Fruit fly (Drosophila melanogaster) whole organism, embryonic: ENCODE results near the gene Cdc37.

Source experiments
- Asciz ChIP-seq: fragments of 200-800 bp; sonication (Bioruptor generic); optimal IDR thresholded peaks from 2 replicates; lab custom pipeline; 2017; ENCODE audit warnings: missing biosample characterization, mild to moderate bottlenecking, missing genetic modification characterization, missing genetic modification reagents
- Awh ChIP-seq: fragments of 200-800 bp; sonication (Bioruptor generic); IDR thresholded peaks from 2 replicates; pipeline ENCODE4, ENCODE4 v1.3.6; 2022; ENCODE audit warnings: missing biosample characterization, missing genetic modification characterization
- CG10321 ChIP-seq: fragments of 200-800 bp; sonication (Bioruptor generic); IDR thresholded peaks from 2 replicates; pipeline ENCODE4 v1.3.6; 2022; ENCODE audit warnings: missing biosample characterization, missing genetic modification characterization
- CG11456 ChIP-seq: fragments of 200-800 bp; sonication (Bioruptor generic); IDR thresholded peaks from 3 replicates; pipeline ENCODE4 v1.3.6; 2022; ENCODE audit warnings: missing biosample characterization, missing genetic modification characterization
- CG11696 ChIP-seq: fragments of 200-800 bp; sonication (Bioruptor generic); IDR thresholded peaks from 2 replicates; pipeline ENCODE4 v1.3.6; 2022; ENCODE audit warnings: missing biosample characterization, missing genetic modification characterization
- CG12071 ChIP-seq: fragments of 200-800 bp; sonication (Bioruptor generic); optimal IDR thresholded peaks from 3 replicates; lab custom pipeline; 2018; ENCODE audit warnings: missing biosample characterization, mild to moderate bottlenecking, missing genetic modification characterization
- CG12299 ChIP-seq: fragments of 200-800 bp; sonication (Bioruptor generic); optimal IDR thresholded peaks from 2 replicates; lab custom pipeline; 2018; ENCODE audit warnings: missing biosample characterization, mild to moderate bottlenecking, missing genetic modification characterization
- CG1233 ChIP-seq: fragments of 200-800 bp; sonication (Bioruptor generic); optimal IDR thresholded peaks from 4 replicates; lab custom pipeline; 2018; ENCODE audit warnings: missing biosample characterization, mild to moderate bottlenecking, missing genetic modification characterization
- CG12659 ChIP-seq: fragments of 200-800 bp; sonication (Bioruptor generic); optimal IDR thresholded peaks from 3 replicates; lab custom pipeline; 2017; ENCODE audit warnings: mild to moderate bottlenecking, missing biosample characterization, missing genetic modification reagents, missing genetic modification characterization
- CG13296 ChIP-seq: fragments of 200-800 bp; sonication (Bioruptor generic); optimal IDR thresholded peaks from 3 replicates; lab custom pipeline; 2018; ENCODE audit warnings: missing biosample characterization, mild to moderate bottlenecking, missing genetic modification characterization
- CG14441 ChIP-seq: fragments of 200-800 bp; sonication (Bioruptor generic); IDR thresholded peaks from 2 replicates; pipeline ENCODE4 v1.3.6; 2022; ENCODE audit warnings: missing biosample characterization, missing genetic modification characterization
- CG15011 ChIP-seq: fragments of 200-800 bp; sonication (Bioruptor generic); optimal IDR thresholded peaks from 3 replicates; lab custom pipeline; 2018; ENCODE audit warnings: missing biosample characterization, mild to moderate bottlenecking, missing genetic modification characterization
- CG17912 ChIP-seq: fragments of 200-800 bp; sonication (Bioruptor generic); optimal IDR thresholded peaks from 2 replicates; lab custom pipeline; 2018; ENCODE audit warnings: missing biosample characterization, mild to moderate bottlenecking, missing genetic modification characterization
- CG18262 ChIP-seq: fragments of 200-800 bp; optimal IDR thresholded peaks from 3 replicates; lab custom pipeline; 2019; ENCODE audit warnings: missing biosample characterization, mild to moderate bottlenecking, missing genetic modification characterization, moderate library complexity
- CG31441 ChIP-seq: fragments of 200-800 bp; sonication (Bioruptor generic); IDR thresholded peaks from 2 replicates; pipeline ENCODE4 v1.3.6; 2022; ENCODE audit warnings: missing biosample characterization, missing genetic modification characterization
- CG3407 ChIP-seq: fragments of 200-800 bp; sonication (Bioruptor generic); optimal IDR thresholded peaks from 2 replicates; lab custom pipeline; 2018; ENCODE audit warnings: missing biosample characterization, mild to moderate bottlenecking, missing genetic modification characterization
- CG34376 ChIP-seq: fragments of 200-800 bp; sonication (Bioruptor generic); optimal IDR thresholded peaks from 2 replicates; lab custom pipeline; 2018; ENCODE audit warnings: missing biosample characterization, mild to moderate bottlenecking, missing genetic modification characterization
- CG7928 ChIP-seq: fragments of 200-800 bp; sonication (Bioruptor generic); optimal IDR thresholded peaks from 2 replicates; lab custom pipeline; 2017; ENCODE audit warnings: missing biosample characterization, mild to moderate bottlenecking, missing genetic modification characterization
- CG8765 ChIP-seq: fragments of 200-800 bp; sonication (Bioruptor generic); IDR thresholded peaks from 2 replicates; pipeline ENCODE4 v1.3.6; 2022; ENCODE audit warnings: missing biosample characterization, missing genetic modification characterization
- CG9817 ChIP-seq: fragments of 200-800 bp; sonication (Bioruptor generic); optimal IDR thresholded peaks from 2 replicates; lab custom pipeline; 2018; ENCODE audit warnings: missing biosample characterization, mild to moderate bottlenecking, missing genetic modification characterization, moderate library complexity
- Dip3 ChIP-seq: fragments of 200-800 bp; sonication (Bioruptor generic); optimal IDR thresholded peaks from 3 replicates; lab custom pipeline; 2016; ENCODE audit warnings: missing biosample characterization, missing genetic modification characterization
- ERR ChIP-seq: fragments of 200-800 bp; sonication (Bioruptor generic); optimal IDR thresholded peaks from 2 replicates; lab custom pipeline; 2016; ENCODE audit warnings: missing biosample characterization, missing genetic modification characterization
- HLHmδ ChIP-seq: fragments of 200-800 bp; sonication (Bioruptor generic); optimal IDR thresholded peaks from 2 replicates; lab custom pipeline; 2018; ENCODE audit warnings: missing biosample characterization, mild to moderate bottlenecking, missing genetic modification characterization, moderate library complexity
- HmgD ChIP-seq: fragments of 200-800 bp; sonication (Bioruptor generic); optimal IDR thresholded peaks from 3 replicates; lab custom pipeline; 2016; ENCODE audit warnings: missing biosample characterization, missing genetic modification characterization
- NC2α ChIP-seq: fragments of 200-800 bp; sonication (Bioruptor generic); optimal IDR thresholded peaks from 2 replicates; lab custom pipeline; 2016; ENCODE audit warnings: missing biosample characterization, missing genetic modification characterization
- Nf-YC ChIP-seq: fragments of 200-800 bp; optimal IDR thresholded peaks from 3 replicates; lab custom pipeline; 2019; ENCODE audit warnings: missing biosample characterization, mild to moderate bottlenecking, missing genetic modification characterization, moderate library complexity
- Oli ChIP-seq: fragments of 200-800 bp; sonication (Bioruptor generic); optimal IDR thresholded peaks from 2 replicates; lab custom pipeline; 2018; ENCODE audit warnings: missing biosample characterization, mild to moderate bottlenecking, missing genetic modification characterization, moderate library complexity
- Stat92E ChIP-seq, 3 experiments: fragments of >200 bp in 2 of 3; fragments of 200-800 bp in 1 of 3; sonication (Bioruptor generic) in 1 of 3; optimal IDR thresholded peaks; 2 replicates each; lab custom pipeline; 2017 to 2019; ENCODE audit warnings: missing biosample characterization in 3 of 3, missing genetic modification characterization in 3 of 3, mild to moderate bottlenecking in 1 of 3, moderate library complexity in 1 of 3
- Xbp1 ChIP-seq: fragments of 200-800 bp; sonication (Bioruptor generic); optimal IDR thresholded peaks from 3 replicates; lab custom pipeline; 2016; ENCODE audit warnings: missing biosample characterization, mild to moderate bottlenecking, missing genetic modification characterization
- Xrp1 ChIP-seq: fragments of 200-800 bp; sonication (Bioruptor generic); IDR thresholded peaks from 2 replicates; pipeline ENCODE4 v1.3.6; 2022; ENCODE audit warnings: missing biosample characterization, missing genetic modification characterization
- ato ChIP-seq: fragments of 200-800 bp; sonication (Bioruptor generic); IDR thresholded peaks from 2 replicates; pipeline ENCODE4 v1.3.6; 2022; ENCODE audit warnings: missing biosample characterization, missing genetic modification characterization; ENCODE audit not compliant: partially characterized antibody
- da ChIP-seq: fragments of 200-800 bp; sonication (Bioruptor generic); optimal IDR thresholded peaks from 2 replicates; lab custom pipeline; 2016; ENCODE audit warnings: missing biosample characterization, missing genetic modification characterization
- danr ChIP-seq: fragments of 200-800 bp; sonication (Bioruptor generic); IDR thresholded peaks from 2 replicates; pipeline ENCODE4 v1.3.6; 2022; ENCODE audit warnings: missing biosample characterization, missing genetic modification characterization
- dmrt11E ChIP-seq: fragments of 200-800 bp; sonication (Bioruptor generic); optimal IDR thresholded peaks from 3 replicates; lab custom pipeline; 2018; ENCODE audit warnings: missing biosample characterization, mild to moderate bottlenecking, missing genetic modification characterization, moderate library complexity
- dysf ChIP-seq: fragments of 200-800 bp; sonication (Bioruptor generic); IDR thresholded peaks from 3 replicates; pipeline ENCODE4 v1.3.6; 2022; ENCODE audit warnings: missing biosample characterization, missing genetic modification characterization
- fu2 ChIP-seq: fragments of 200-800 bp; sonication (Bioruptor generic); optimal IDR thresholded peaks from 2 replicates; lab custom pipeline; 2016; ENCODE audit warnings: missing biosample characterization, missing genetic modification characterization
- gcm ChIP-seq: fragments of 200-800 bp; sonication (Bioruptor generic); optimal IDR thresholded peaks from 2 replicates; lab custom pipeline; 2019; ENCODE audit warnings: missing biosample characterization, mild to moderate bottlenecking, missing genetic modification characterization, moderate library complexity
- gem ChIP-seq: fragments of 200-800 bp; sonication (Bioruptor generic); optimal IDR thresholded peaks from 2 replicates; lab custom pipeline; 2019; ENCODE audit warnings: missing biosample characterization, mild to moderate bottlenecking, missing genetic modification characterization, moderate library complexity
- gfzf ChIP-seq: fragments of 200-800 bp; sonication (Bioruptor generic); optimal IDR thresholded peaks from 2 replicates; lab custom pipeline; 2016; ENCODE audit warnings: missing biosample characterization, mild to moderate bottlenecking, missing genetic modification characterization, moderate library complexity
- gsb ChIP-seq: fragments of 200-800 bp; sonication (Bioruptor generic); IDR thresholded peaks from 2 replicates; pipeline ENCODE4 v1.3.6; 2022; ENCODE audit warnings: missing biosample characterization, missing genetic modification characterization
- h ChIP-seq: fragments of >200 bp; optimal IDR thresholded peaks from 2 replicates; lab custom pipeline; 2017
- ind ChIP-seq: fragments of 200-800 bp; sonication (Bioruptor generic); optimal IDR thresholded peaks from 3 replicates; lab custom pipeline; 2016; ENCODE audit warnings: missing biosample characterization, missing genetic modification characterization
- inv ChIP-seq: fragments of 200-800 bp; sonication (Bioruptor generic); IDR thresholded peaks from 2 replicates; pipeline ENCODE4 v1.3.6; 2022; ENCODE audit warnings: missing biosample characterization, missing genetic modification characterization; ENCODE audit not compliant: partially characterized antibody
- kah ChIP-seq: fragments of 200-800 bp; sonication (Bioruptor generic); optimal IDR thresholded peaks from 2 replicates; lab custom pipeline; 2018; ENCODE audit warnings: missing biosample characterization, mild to moderate bottlenecking, missing genetic modification characterization
- kni ChIP-seq: fragments of 200-800 bp; sonication (Bioruptor generic); optimal IDR thresholded peaks from 3 replicates; lab custom pipeline; 2017; ENCODE audit warnings: mild to moderate bottlenecking, missing biosample characterization, missing genetic modification reagents, missing genetic modification characterization
- lmd ChIP-seq: fragments of 200-800 bp; sonication (Bioruptor generic); IDR thresholded peaks from 2 replicates; pipeline ENCODE4 v1.3.6; 2022; ENCODE audit warnings: missing biosample characterization, missing genetic modification characterization
- mirr ChIP-seq: fragments of 200-800 bp; sonication (Bioruptor generic); optimal IDR thresholded peaks from 3 replicates; lab custom pipeline; 2018; ENCODE audit warnings: missing biosample characterization, mild to moderate bottlenecking, missing genetic modification characterization
- nmo ChIP-seq: fragments of 200-800 bp; sonication (Bioruptor generic); optimal IDR thresholded peaks from 2 replicates; lab custom pipeline; 2018; ENCODE audit warnings: missing biosample characterization, mild to moderate bottlenecking, missing genetic modification characterization, moderate library complexity
- pb ChIP-seq: fragments of 200-800 bp; sonication (Bioruptor generic); optimal IDR thresholded peaks from 3 replicates; lab custom pipeline; 2016; ENCODE audit warnings: missing biosample characterization, missing genetic modification characterization
- salm ChIP-seq: fragments of 200-800 bp; sonication (Bioruptor generic); optimal IDR thresholded peaks from 2 replicates; lab custom pipeline; 2018; ENCODE audit warnings: missing biosample characterization, mild to moderate bottlenecking, missing genetic modification characterization
- sqz ChIP-seq: fragments of 200-800 bp; sonication (Bioruptor generic); optimal IDR thresholded peaks from 3 replicates; lab custom pipeline; 2018; ENCODE audit warnings: missing biosample characterization, mild to moderate bottlenecking, missing genetic modification characterization
- tap ChIP-seq: fragments of 200-800 bp; optimal IDR thresholded peaks from 3 replicates; lab custom pipeline; 2019; ENCODE audit warnings: missing biosample characterization, mild to moderate bottlenecking, missing genetic modification characterization, moderate library complexity
- trh ChIP-seq: fragments of 200-800 bp; sonication (Bioruptor generic); optimal IDR thresholded peaks from 2 replicates; lab custom pipeline; 2016; ENCODE audit warnings: missing biosample characterization, missing genetic modification characterization

Gene Cdc37

DNA sequence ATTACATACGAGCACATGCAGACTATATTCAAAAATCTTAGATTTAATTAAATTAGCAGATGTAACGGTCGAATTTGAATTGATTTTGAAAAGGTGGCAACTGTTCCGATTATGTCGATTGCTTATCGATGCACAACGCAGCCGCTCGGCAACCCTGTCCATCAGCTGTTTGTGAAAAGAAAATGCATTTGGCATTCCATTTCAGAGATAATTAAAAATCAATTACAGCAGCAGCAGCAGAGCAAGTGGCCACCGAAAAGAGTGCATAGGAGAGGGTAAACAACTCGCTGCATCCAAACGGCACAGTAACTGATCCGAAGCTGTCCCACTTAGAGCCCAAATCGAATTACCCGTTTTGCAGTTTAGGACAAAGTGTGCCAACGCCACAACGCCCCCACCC lies 3.5 kb downstream of the Cdc37 start, which contains the start of gene Patj (continued):
- TF ChIP-seq Asciz (GFP tag; lab: Kevin White, UChicago): no peak
- no peak for TF ChIP-seq NC2α (GFP tag; lab: Kevin White, UChicago)
- no peak for TF ChIP-seq dysf
- TF ChIP-seq sqz (GFP tag; lab: Kevin White, UChicago): no peak
- no peak for TF ChIP-seq CG3407 (GFP tag; lab: Kevin White, UChicago)
- no peak for TF ChIP-seq mirr (GFP tag; lab: Kevin White, UChicago)
- TF ChIP-seq pb (GFP tag; lab: Kevin White, UChicago): no peak
- TF ChIP-seq CG17912 (GFP tag; lab: Kevin White, UChicago): no peak
- no peak for TF ChIP-seq salm
- no peak for TF ChIP-seq kni
- TF ChIP-seq gem: no peak
- TF ChIP-seq CG10321 (GFP tag; lab: Robert Waterston, UW): no peak
- TF ChIP-seq Stat92E (GFP tag; optimal IDR thresholded peaks at IDR 0.05; lab: Kevin White, UChicago): no peak
- TF ChIP-seq ERR: no peak
- TF ChIP-seq HLHmδ (GFP tag; lab: Kevin White, UChicago): no peak
- peak; percentile 13 for TF ChIP-seq nmo (GFP tag; lab: Kevin White, UChicago)
- no peak for TF ChIP-seq Dip3 (GFP tag; lab: Kevin White, UChicago)
- peak; percentile 35; the same call in 1 of the 2 replicates for TF ChIP-seq inv (GFP tag; lab: Robert Waterston, UW)
- TF ChIP-seq ato (GFP tag; lab: Robert Waterston, UW): no peak
- TF ChIP-seq CG11456 (GFP tag; lab: Robert Waterston, UW): no peak
- TF ChIP-seq fu2: no peak
- TF ChIP-seq tap (tag; lab: Kevin White, UChicago): no peak
- TF ChIP-seq CG9817: no peak
- no peak for TF ChIP-seq gsb (GFP tag; lab: Robert Waterston, UW)
- TF ChIP-seq CG14441 (GFP tag; lab: Robert Waterston, UW): no peak
- no peak for TF ChIP-seq CG31441 (GFP tag; lab: Robert Waterston, UW)
- TF ChIP-seq dmrt11E (tag; lab: Kevin White, UChicago): no peak
- no peak for TF ChIP-seq CG15011 (GFP tag; lab: Kevin White, UChicago)
- no peak for TF ChIP-seq CG12071
- no peak for TF ChIP-seq kah (GFP tag; lab: Kevin White, UChicago)
- TF ChIP-seq gfzf: peak; percentile 34
- TF ChIP-seq ind (GFP tag; lab: Kevin White, UChicago): no peak
- no peak for TF ChIP-seq HmgD
- no peak for TF ChIP-seq Oli (tag; lab: Kevin White, UChicago)
- no peak for TF ChIP-seq Xbp1 (GFP tag; lab: Kevin White, UChicago)

DNA sequence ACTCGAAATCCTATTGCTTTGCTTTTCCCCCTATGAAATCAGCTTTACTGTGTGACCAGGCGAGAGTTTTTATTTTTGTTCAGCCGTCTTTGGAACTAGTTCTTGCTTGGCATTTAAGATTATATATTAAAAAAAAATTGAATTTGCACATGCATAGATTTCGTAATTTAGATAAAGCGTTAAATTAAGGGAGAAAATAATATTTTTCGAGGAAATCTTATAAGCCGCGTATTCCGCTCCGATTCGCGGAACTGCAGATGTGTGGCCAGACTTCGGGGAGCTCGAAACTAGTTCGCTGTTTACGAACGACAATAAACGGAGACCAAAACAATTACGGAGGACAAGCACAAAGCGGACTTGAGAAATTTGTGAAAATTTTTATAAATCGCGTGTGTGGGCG lies 7.6 kb downstream of the Cdc37 start, which contains the start of the genes JTBR and CG42676:
Gene JTBR, minus strand, starts transcription at position 55 of the 400 bp plus-strand sequence.
Gene CG42676, plus strand, starts transcription at position 306 of the 400 bp plus-strand sequence.
- TF ChIP-seq CG7928 (GFP tag; lab: Kevin White, UChicago): no peak
- no peak for TF ChIP-seq da (GFP tag; lab: Kevin White, UChicago)
- no peak for TF ChIP-seq Nf-YC (tag; lab: Kevin White, UChicago)
- no peak for TF ChIP-seq gcm (GFP tag; lab: Kevin White, UChicago)
- TF ChIP-seq Awh (GFP tag; lab: Robert Waterston, UW): no peak
- TF ChIP-seq CG18262 (tag; lab: Kevin White, UChicago): no peak
- TF ChIP-seq CG12659 (GFP tag; lab: Kevin White, UChicago): peak; percentile 50
- TF ChIP-seq pb (GFP tag; lab: Kevin White, UChicago): no peak
- no peak for TF ChIP-seq h
- no peak for TF ChIP-seq CG1233 (GFP tag; lab: Kevin White, UChicago)
- no peak for TF ChIP-seq CG8765 (GFP tag; lab: Robert Waterston, UW)
- TF ChIP-seq trh (GFP tag; lab: Kevin White, UChicago): no peak
- TF ChIP-seq CG11696: no peak
- TF ChIP-seq lmd (GFP tag; lab: Robert Waterston, UW): no peak
- TF ChIP-seq CG34376 (GFP tag; lab: Kevin White, UChicago): peak; percentile 29
- TF ChIP-seq CG13296 (GFP tag; lab: Kevin White, UChicago): no peak
- TF ChIP-seq CG12299 (tag; lab: Kevin White, UChicago): no peak
- TF ChIP-seq Xrp1 (GFP tag; lab: Robert Waterston, UW): no peak
- TF ChIP-seq danr (GFP tag; lab: Robert Waterston, UW): no peak
